Fruit fly (Drosophila melanogaster): ENCODE data around the gene Smr.

Smr gene

dm6 chrX:12718625-12719024 is 23.8 kb downstream of the Smr start (continued):
- TF ChIP-seq Opbp (GFP tag; IDR thresholded peaks at IDR 0.05; ENCODE audit: partially characterized antibody) (no peak), CG12299 (tag; optimal IDR thresholded peaks at IDR 0.05) (no peak), Oli (tag; optimal IDR thresholded peaks at IDR 0.05) (no peak), Nf-YA (GFP tag; IDR thresholded peaks at IDR 0.05) (no peak), insv (GFP tag; optimal IDR thresholded peaks at IDR 0.05) (no peak), crol (GFP tag; IDR thresholded peaks at IDR 0.05) (peak; percentile 35; the same call in 1 of the 2 replicates), CG8290 (GFP tag; optimal IDR thresholded peaks at IDR 0.05) (no peak), CG8290 (tag; optimal IDR thresholded peaks at IDR 0.05) (no peak), CG12769 (tag; optimal IDR thresholded peaks at IDR 0.05) (no peak), Dp (GFP tag; optimal IDR thresholded peaks at IDR 0.05) (no peak), cg (GFP tag; optimal IDR thresholded peaks at IDR 0.05) (peak; percentile 55)

- TF ChIP-seq CG8290 (GFP tag; optimal IDR thresholded peaks at IDR 0.05) = no peak
- TF ChIP-seq CG8290 (tag; optimal IDR thresholded peaks at IDR 0.05) = no peak
- peak; percentile 30; the same call in 1 of the 2 replicates for TF ChIP-seq CG4360 (GFP tag; IDR thresholded peaks at IDR 0.05)
These were observed 34.1 kb downstream of the Smr start for dm6 chrX:12708306-12708705.

dm6 chrX:12705554-12705953 is 36.9 kb downstream of the Smr start, which contains the start of gene CG15725:
TSS of gene CG15725 (plus strand) at chrX:12705854.
- peak; percentile 40 for TF ChIP-seq Deaf1 (tag; optimal IDR thresholded peaks at IDR 0.05)
- no peak for TF ChIP-seq Dip3 (GFP tag; optimal IDR thresholded peaks at IDR 0.05)

- TF ChIP-seq dan (GFP tag; IDR thresholded peaks at IDR 0.05) = no peak
- no peak for TF ChIP-seq CG7745 (tag; optimal IDR thresholded peaks at IDR 0.05)
- TF ChIP-seq odd (GFP tag; optimal IDR thresholded peaks at IDR 0.05) = no peak
- peak; percentile 51 for TF ChIP-seq CG9727 (GFP tag; optimal IDR thresholded peaks at IDR 0.05)
- TF ChIP-seq Kr (GFP tag; optimal IDR thresholded peaks at IDR 0.05) = no peak
- no peak for TF ChIP-seq Nf-YB (GFP tag; optimal IDR thresholded peaks at IDR 0.05)
- no peak for TF ChIP-seq yki (optimal IDR thresholded peaks at IDR 0.05)
- TF ChIP-seq Optix (GFP tag; IDR thresholded peaks at IDR 0.05) = no peak
- TF ChIP-seq CG2202 (tag; optimal IDR thresholded peaks at IDR 0.05) = no peak
- TF ChIP-seq Dek (tag; optimal IDR thresholded peaks at IDR 0.05) = peak; percentile 16
- TF ChIP-seq kay (GFP tag; optimal IDR thresholded peaks at IDR 0.05) = no peak
- peak; percentile 65 for TF ChIP-seq gem (tag; optimal IDR thresholded peaks at IDR 0.05)
- 0 out of 2 replicates have a peak, but pooled peaks have one; percentile 20 for TF ChIP-seq CG3847 (GFP tag; IDR thresholded peaks at IDR 0.05)
- TF ChIP-seq CG16815 (GFP tag; optimal IDR thresholded peaks at IDR 0.05) = peak; percentile 9
- TF ChIP-seq HLH4C (GFP tag; IDR thresholded peaks at IDR 0.05; ENCODE audit: partially characterized antibody) = no peak
- TF ChIP-seq amos (GFP tag; IDR thresholded peaks at IDR 0.05; ENCODE audit: partially characterized antibody) = no peak
- no peak for TF ChIP-seq fd64A (GFP tag; optimal IDR thresholded peaks at IDR 0.05)
- no peak for TF ChIP-seq prd (optimal IDR thresholded peaks at IDR 0.05)
- peak; percentile 73; the same call in 2 of the 3 replicates for TF ChIP-seq prd (GFP tag; IDR thresholded peaks at IDR 0.05)
- TF ChIP-seq CG13123 (GFP tag; optimal IDR thresholded peaks at IDR 0.05) = no peak
- TF ChIP-seq kni (GFP tag; optimal IDR thresholded peaks at IDR 0.05) = no peak
- TF ChIP-seq CG5180 (GFP tag; optimal IDR thresholded peaks at IDR 0.05) = no peak
- TF ChIP-seq NfI (GFP tag; optimal IDR thresholded peaks at IDR 0.05) = peak; percentile 22
- TF ChIP-seq gsb (GFP tag; IDR thresholded peaks at IDR 0.05) = no peak
- no peak for TF ChIP-seq CG4360 (GFP tag; IDR thresholded peaks at IDR 0.05)
- TF ChIP-seq Max (GFP tag; optimal IDR thresholded peaks at IDR 0.05) = no peak
- peak; percentile 50 for TF ChIP-seq CG18262 (tag; optimal IDR thresholded peaks at IDR 0.05)
- no peak for TF ChIP-seq br (optimal IDR thresholded peaks at IDR 0.05)
- peak; percentile 51 for TF ChIP-seq Hmr (GFP tag; optimal IDR thresholded peaks at IDR 0.05)
- peak in 1 of 2 experiments; percentile 25 for TF ChIP-seq dpn (GFP tag; optimal IDR thresholded peaks at IDR 0.05)
- no peak for TF ChIP-seq sima (GFP tag; optimal IDR thresholded peaks at IDR 0.05)
- no peak for TF ChIP-seq pfk (GFP tag; optimal IDR thresholded peaks at IDR 0.05)
These were observed 43.2 kb downstream of the Smr start for dm6 chrX:12699095-12699750.
